Worm (Caenorhabditis elegans): Measurements from ENCODE around the gene fpn-1.2.

ce11 chrV:1423338-1423737, 41.2 kb downstream of the fpn-1.2 start:
- no peak for TF ChIP-seq nhr-25 (tag; optimal IDR thresholded peaks at IDR 0.05)
- TF ChIP-seq lsy-2 (tag; optimal IDR thresholded peaks at IDR 0.05): no peak
- no peak for TF ChIP-seq nhr-21 (tag; optimal IDR thresholded peaks at IDR 0.05)
- no peak for TF ChIP-seq fos-1 (tag; optimal IDR thresholded peaks at IDR 0.05)
- no peak for TF ChIP-seq lin-39 (tag; optimal IDR thresholded peaks at IDR 0.05)
- TF ChIP-seq unc-62 (GFP tag; optimal IDR thresholded peaks at IDR 0.05): no peak
- no peak for TF ChIP-seq ceh-82 (tag; optimal IDR thresholded peaks at IDR 0.05)
- TF ChIP-seq mab-5 (tag; optimal IDR thresholded peaks at IDR 0.05): no peak
- no peak for TF ChIP-seq nhr-12 (tag; optimal IDR thresholded peaks at IDR 0.05)
